Fruit fly (Drosophila melanogaster) whole organism, adult: ENCODE data around the gene haf.
A peak's percentile ranks its signal among the peaks of the same experiment; 100 is the strongest.

Experiments
- CG12768 ChIP-seq: fragments of 200-800 bp; sonication (Bioruptor generic); optimal IDR thresholded peaks from 2 replicates; lab custom pipeline; 2017; ENCODE audit warnings: missing biosample characterization, missing genetic modification characterization, mild to moderate bottlenecking, moderate library complexity, missing genetic modification reagents
- CG14711 ChIP-seq: fragments of 200-800 bp; sonication (Bioruptor generic); optimal IDR thresholded peaks from 2 replicates; lab custom pipeline; 2018; ENCODE audit warnings: missing biosample characterization, mild to moderate bottlenecking, missing genetic modification characterization, moderate library complexity
- CG5204 ChIP-seq: fragments of 200-800 bp; sonication (Bioruptor generic); optimal IDR thresholded peaks from 2 replicates; lab custom pipeline; 2016; ENCODE audit warnings: missing biosample characterization, missing genetic modification characterization
- CG7101 ChIP-seq: fragments of 200-800 bp; sonication (Bioruptor generic); optimal IDR thresholded peaks from 2 replicates; lab custom pipeline; 2018; ENCODE audit warnings: missing biosample characterization, mild to moderate bottlenecking, missing genetic modification characterization, moderate library complexity
- Clk ChIP-seq: fragments of 200-800 bp; sonication (Bioruptor generic); optimal IDR thresholded peaks from 2 replicates; lab custom pipeline; 2017; ENCODE audit warnings: missing biosample characterization, missing genetic modification characterization
- pad ChIP-seq: fragments of 200-800 bp; sonication (Bioruptor generic); optimal IDR thresholded peaks from 3 replicates; lab custom pipeline; 2017; ENCODE audit warnings: missing biosample characterization, missing genetic modification characterization, mild to moderate bottlenecking, moderate library complexity, missing genetic modification reagents
- toe ChIP-seq: fragments of 200-800 bp; sonication (Bioruptor generic); optimal IDR thresholded peaks from 2 replicates; lab custom pipeline; 2016; ENCODE audit warnings: missing biosample characterization, missing genetic modification characterization

DNA sequence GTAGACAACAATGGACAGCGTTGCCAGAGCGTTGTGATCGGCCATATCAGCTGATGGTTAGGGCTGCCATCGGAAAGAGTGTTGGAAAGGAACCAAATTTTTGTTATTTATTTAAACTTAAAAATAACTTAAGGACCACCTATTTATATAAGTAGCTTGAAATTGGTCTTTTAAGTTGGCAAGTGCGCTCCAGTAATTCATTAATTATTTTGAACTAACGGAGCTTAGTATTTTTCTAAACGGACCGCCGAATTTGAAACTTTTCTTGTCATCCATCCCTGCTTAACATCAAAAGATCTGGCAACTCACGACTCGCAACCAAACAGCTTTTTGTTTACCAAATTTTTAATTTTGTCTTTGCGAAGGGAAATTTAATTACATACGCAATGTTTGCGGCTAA lies 56.2 kb downstream of the haf start, which contains the start of the genes Rab3GAP1 and CG14352:
- TF ChIP-seq CG14711 (tag; lab: Kevin White, UChicago) (peak; percentile 74), Clk (GFP tag; lab: Kevin White, UChicago) (peak; percentile 69), pad (GFP tag; lab: Kevin White, UChicago) (peak; percentile 68), CG7101 (peak; percentile 79), toe (GFP tag; lab: Kevin White, UChicago) (peak; percentile 95), CG5204 (GFP tag; lab: Kevin White, UChicago) (peak; percentile 85), CG12768 (GFP tag; lab: Kevin White, UChicago) (peak; percentile 75)
